Worm (Caenorhabditis elegans) whole organism, L1 larva: ENCODE results near the gene F37A8.5.

Experiments
- ama-1 ChIP-seq: fragments of 150-350 bp; optimal IDR thresholded peaks from 2 replicates; lab custom pipeline; 2014
- dsc-1 ChIP-seq: sonication (generic microtip); optimal IDR thresholded peaks from 2 replicates; lab custom pipeline; 2016; ENCODE audit warnings: mild to moderate bottlenecking, missing genetic modification characterization, missing compliant biosample characterization
- mdl-1 ChIP-seq, 2 experiments: fragments of 150-350 bp; optimal IDR thresholded peaks; 2 replicates each; lab custom pipeline; 2014 to 2017; ENCODE audit warnings: missing biosample characterization in 2 of 2, missing genetic modification characterization in 2 of 2, inconsistent platforms in 1 of 2
- nhr-12 ChIP-seq: sonication (generic microtip); optimal IDR thresholded peaks from 2 replicates; lab custom pipeline; 2017; ENCODE audit warnings: missing biosample characterization, missing genetic modification characterization
- unc-62 ChIP-seq: fragments of 150-350 bp; optimal IDR thresholded peaks from 2 replicates; lab custom pipeline; 2014; ENCODE audit warnings: missing biosample characterization, missing genetic modification reagents, missing genetic modification characterization

ce11 chrIII:4007017-4007416 is 50.6 kb downstream of the F37A8.5 start:
- no peak for TF ChIP-seq unc-62 (GFP tag; lab: Kevin White, UChicago)
- no peak for TF ChIP-seq ama-1 (lab: Kevin White, UChicago)
- no peak for TF ChIP-seq dsc-1
- no peak for TF ChIP-seq mdl-1 (tag; optimal IDR thresholded peaks at IDR 0.05; lab: Kevin White, UChicago)
- TF ChIP-seq nhr-12 (tag; lab: Kevin White, UChicago): no peak
